Worm (Caenorhabditis elegans): ENCODE data around the gene pcs-1.

ce11 chrII:11542958-11543357 lies 34.6 kb downstream of the pcs-1 start:
- TF ChIP-seq snpc-4 (tag; optimal IDR thresholded peaks at IDR 0.05) (no peak), nhr-28 (tag; optimal IDR thresholded peaks at IDR 0.05) (no peak), mep-1 (tag; optimal IDR thresholded peaks at IDR 0.05) (no peak), unc-62 (GFP tag; optimal IDR thresholded peaks at IDR 0.05) (no peak), nhr-12 (tag; optimal IDR thresholded peaks at IDR 0.05) (no peak), blmp-1 (tag; optimal IDR thresholded peaks at IDR 0.05) (no peak), pha-4 (tag; optimal IDR thresholded peaks at IDR 0.05) (no peak), hlh-1 (tag; optimal IDR thresholded peaks at IDR 0.05) (no peak), ztf-11 (tag; optimal IDR thresholded peaks at IDR 0.05) (no peak), tbx-8 (GFP tag; optimal IDR thresholded peaks at IDR 0.05) (no peak), bed-3 (GFP tag; optimal IDR thresholded peaks at IDR 0.05) (no peak)
